Worm (Caenorhabditis elegans) whole organism, early embryonic: ENCODE data around the gene F56C4.1.

ENCODE experiments used
- F13C5.2 ChIP-seq: sonication (generic microtip); optimal IDR thresholded peaks from 2 replicates; lab custom pipeline; 2017; ENCODE audit warnings: mild to moderate bottlenecking, missing genetic modification characterization, inconsistent platforms, missing compliant biosample characterization
- aly-1 ChIP-seq: sonication (generic microtip); optimal IDR thresholded peaks from 2 replicates; lab custom pipeline; 2016; ENCODE audit warnings: missing genetic modification characterization, missing compliant biosample characterization
- ama-1 ChIP-seq: fragments of 150-350 bp; optimal IDR thresholded peaks from 2 replicates; lab custom pipeline; 2014
- ceh-13 ChIP-seq: fragments of 200-800 bp; sonication (Bioruptor generic); optimal IDR thresholded peaks from 2 replicates; lab custom pipeline; 2018; ENCODE audit warnings: mild to moderate bottlenecking, missing genetic modification characterization, missing compliant biosample characterization
- ceh-36 ChIP-seq: sonication (generic microtip); optimal IDR thresholded peaks from 2 replicates; lab custom pipeline; 2016; ENCODE audit warnings: missing genetic modification characterization, inconsistent platforms, missing compliant biosample characterization
- ets-7 ChIP-seq: sonication (generic microtip); optimal IDR thresholded peaks from 2 replicates; lab custom pipeline; 2016; ENCODE audit warnings: missing genotype, missing genetic modification characterization, missing compliant biosample characterization
- hmbx-1 ChIP-seq: sonication (generic microtip); optimal IDR thresholded peaks from 2 replicates; lab custom pipeline; 2016; ENCODE audit warnings: mild to moderate bottlenecking, missing genetic modification characterization, missing compliant biosample characterization
- pes-1 ChIP-seq: fragments of 200-800 bp; sonication (Bioruptor generic); IDR thresholded peaks from 2 replicates; pipeline ENCODE4 v1.3.6; 2022; ENCODE audit warnings: missing genetic modification reagents, missing genetic modification characterization, missing compliant biosample characterization
- scrt-1 ChIP-seq: fragments of 200-800 bp; sonication (Bioruptor generic); IDR thresholded peaks from 2 replicates; pipeline ENCODE4 v1.3.6; 2022; ENCODE audit warnings: missing genetic modification characterization, missing compliant biosample characterization

ce11 chrIV:10599983-10600382, 36.8 kb upstream of the F56C4.1 start, which contains the start of gene R09H10.1:
- TF ChIP-seq hmbx-1 (tag; lab: Kevin White, UChicago): no peak
- TF ChIP-seq ama-1 (lab: Kevin White, UChicago): no peak
- TF ChIP-seq aly-1 (tag; lab: Kevin White, UChicago): no peak
- TF ChIP-seq ceh-36 (tag; lab: Kevin White, UChicago): no peak
- no peak for TF ChIP-seq pes-1 (GFP tag; lab: Robert Waterston, UW)
- no peak for TF ChIP-seq scrt-1 (GFP tag; lab: Robert Waterston, UW)
- TF ChIP-seq F13C5.2 (tag; lab: Kevin White, UChicago): no peak
- TF ChIP-seq ets-7: no peak
- TF ChIP-seq ceh-13 (GFP tag; lab: Kevin White, UChicago): no peak
